Fruit fly (Drosophila melanogaster) whole organism, embryonic: ENCODE results near the gene Rok.

Experiments used
- Bdp1 ChIP-seq: fragments of 200-800 bp; sonication (Bioruptor generic); optimal IDR thresholded peaks from 3 replicates; lab custom pipeline; 2016; ENCODE audit warnings: missing biosample characterization, missing genetic modification characterization
- Blimp-1 ChIP-seq: fragments of 200-800 bp; sonication (Bioruptor generic); optimal IDR thresholded peaks from 3 replicates; lab custom pipeline; 2018; ENCODE audit warnings: missing biosample characterization, missing genetic modification characterization, mild to moderate bottlenecking, moderate library complexity, missing genetic modification reagents
- CG11085 ChIP-seq: fragments of 200-800 bp; sonication (Bioruptor generic); IDR thresholded peaks from 2 replicates; pipeline ENCODE4 v1.3.6; 2022; ENCODE audit warnings: missing biosample characterization, missing genetic modification characterization
- CG11247 ChIP-seq: fragments of 200-800 bp; sonication (Bioruptor generic); IDR thresholded peaks from 2 replicates; pipeline ENCODE4 v1.3.6; 2022; ENCODE audit warnings: missing biosample characterization, missing genetic modification characterization
- CG11504 ChIP-seq: fragments of 200-800 bp; sonication (Bioruptor generic); optimal IDR thresholded peaks from 3 replicates; lab custom pipeline; 2019; ENCODE audit warnings: missing biosample characterization, mild to moderate bottlenecking, missing genetic modification characterization, moderate library complexity
- CG11723 ChIP-seq: fragments of 200-800 bp; sonication (Bioruptor generic); optimal IDR thresholded peaks from 2 replicates; lab custom pipeline; 2017; ENCODE audit warnings: missing biosample characterization, mild to moderate bottlenecking, missing genetic modification characterization
- CG12769 ChIP-seq: fragments of 200-800 bp; sonication (Bioruptor generic); optimal IDR thresholded peaks from 2 replicates; lab custom pipeline; 2019; ENCODE audit warnings: missing biosample characterization, mild to moderate bottlenecking, missing genetic modification characterization, moderate library complexity
- CG15073 ChIP-seq: fragments of 200-800 bp; sonication (Bioruptor generic); optimal IDR thresholded peaks from 2 replicates; lab custom pipeline; 2016; ENCODE audit warnings: missing biosample characterization, missing genetic modification characterization
- CG1647 ChIP-seq: fragments of 200-800 bp; sonication (Bioruptor generic); optimal IDR thresholded peaks from 3 replicates; lab custom pipeline; 2016; ENCODE audit warnings: missing biosample characterization, missing genetic modification characterization
- CG16863 ChIP-seq: fragments of 200-800 bp; sonication (Bioruptor generic); optimal IDR thresholded peaks from 3 replicates; lab custom pipeline; 2016; ENCODE audit warnings: missing biosample characterization, missing genetic modification characterization
- CG17328 ChIP-seq: fragments of 200-800 bp; sonication (Bioruptor generic); IDR thresholded peaks from 2 replicates; pipeline ENCODE4 v1.3.6; 2022; ENCODE audit warnings: missing biosample characterization, missing genetic modification characterization
- CG17359 ChIP-seq: fragments of 200-800 bp; sonication (Bioruptor generic); optimal IDR thresholded peaks from 3 replicates; lab custom pipeline; 2018; ENCODE audit warnings: missing biosample characterization, mild to moderate bottlenecking, missing genetic modification characterization, moderate library complexity
- CG1792 ChIP-seq: fragments of 200-800 bp; sonication (Bioruptor generic); optimal IDR thresholded peaks from 2 replicates; lab custom pipeline; 2016; ENCODE audit warnings: missing biosample characterization, missing genetic modification characterization
- CG31224 ChIP-seq: fragments of 200-800 bp; sonication (Bioruptor generic); IDR thresholded peaks from 2 replicates; pipeline ENCODE4 v1.3.6; 2022; ENCODE audit warnings: missing biosample characterization, missing genetic modification characterization
- CG7839 ChIP-seq: fragments of 200-800 bp; sonication (Bioruptor generic); optimal IDR thresholded peaks from 3 replicates; lab custom pipeline; 2018; ENCODE audit warnings: missing biosample characterization, mild to moderate bottlenecking, missing genetic modification characterization, moderate library complexity
- CG9437 ChIP-seq: fragments of 200-800 bp; sonication (Bioruptor generic); optimal IDR thresholded peaks from 2 replicates; lab custom pipeline; 2018; ENCODE audit warnings: missing biosample characterization, mild to moderate bottlenecking, missing genetic modification characterization
- CG9797 ChIP-seq: fragments of 200-800 bp; sonication (Bioruptor generic); optimal IDR thresholded peaks from 3 replicates; lab custom pipeline; 2018; ENCODE audit warnings: missing biosample characterization, mild to moderate bottlenecking, missing genetic modification characterization
- CkIIα-i1 ChIP-seq: fragments of 200-800 bp; sonication (Bioruptor generic); IDR thresholded peaks from 2 replicates; pipeline ENCODE4 v1.3.6; 2022; ENCODE audit warnings: missing biosample characterization, missing genetic modification characterization
- ERR ChIP-seq: fragments of 200-800 bp; sonication (Bioruptor generic); optimal IDR thresholded peaks from 2 replicates; lab custom pipeline; 2016; ENCODE audit warnings: missing biosample characterization, missing genetic modification characterization
- H2.0 ChIP-seq: fragments of 200-800 bp; sonication (Bioruptor generic); IDR thresholded peaks from 2 replicates; pipeline ENCODE4 v1.3.6; 2022; ENCODE audit warnings: missing biosample characterization, missing genetic modification characterization
- HLH3B ChIP-seq: fragments of 200-800 bp; sonication (Bioruptor generic); IDR thresholded peaks from 2 replicates; pipeline ENCODE4 v1.3.6; 2022; ENCODE audit warnings: missing biosample characterization, missing genetic modification characterization
- HLH4C ChIP-seq: fragments of 200-800 bp; sonication (Bioruptor generic); IDR thresholded peaks from 3 replicates; pipeline ENCODE4 v1.3.6; 2022; ENCODE audit warnings: missing biosample characterization, missing genetic modification characterization; ENCODE audit not compliant: partially characterized antibody
- Hmx ChIP-seq: fragments of 200-800 bp; sonication (Bioruptor generic); optimal IDR thresholded peaks from 2 replicates; lab custom pipeline; 2016; ENCODE audit warnings: missing biosample characterization, missing genetic modification characterization
- Kr ChIP-seq: fragments of 200-800 bp; sonication (Bioruptor generic); optimal IDR thresholded peaks from 2 replicates; lab custom pipeline; 2017; ENCODE audit warnings: missing biosample characterization, mild to moderate bottlenecking, missing genetic modification characterization
- Med ChIP-seq: fragments of 200-800 bp; sonication (Bioruptor generic); peaks from one replicate; lab custom pipeline; 2016; ENCODE audit warnings: missing biosample characterization, missing genetic modification characterization, mild to moderate bottlenecking, inconsistent platforms, moderate library complexity
- Myb ChIP-seq: fragments of 200-800 bp; sonication (Bioruptor generic); optimal IDR thresholded peaks from 2 replicates; lab custom pipeline; 2016; ENCODE audit warnings: missing biosample characterization, missing genetic modification characterization
- NFAT ChIP-seq: fragments of 200-800 bp; sonication (Bioruptor generic); IDR thresholded peaks from 2 replicates; pipeline ENCODE4 v1.3.6; 2022; ENCODE audit warnings: missing biosample characterization, missing genetic modification characterization
- Side ChIP-seq: fragments of 200-800 bp; sonication (Bioruptor generic); optimal IDR thresholded peaks from 2 replicates; lab custom pipeline; 2016; ENCODE audit warnings: missing biosample characterization, missing genetic modification characterization
- Six4 ChIP-seq: fragments of 200-800 bp; sonication (Bioruptor generic); optimal IDR thresholded peaks from 2 replicates; lab custom pipeline; 2016; ENCODE audit warnings: missing biosample characterization, missing genetic modification characterization
- Ssrp ChIP-seq: fragments of 200-800 bp; sonication (Bioruptor generic); optimal IDR thresholded peaks from 2 replicates; lab custom pipeline; 2018; ENCODE audit warnings: missing biosample characterization, mild to moderate bottlenecking, missing genetic modification characterization, moderate library complexity
- Xrp1 ChIP-seq: fragments of 200-800 bp; sonication (Bioruptor generic); IDR thresholded peaks from 2 replicates; pipeline ENCODE4 v1.3.6; 2022; ENCODE audit warnings: missing biosample characterization, missing genetic modification characterization
- abd-A ChIP-seq: fragments of 200-800 bp; sonication (Bioruptor generic); optimal IDR thresholded peaks from 3 replicates; lab custom pipeline; 2019; ENCODE audit warnings: missing biosample characterization, mild to moderate bottlenecking, missing genetic modification characterization, moderate library complexity
- ato ChIP-seq: fragments of 200-800 bp; sonication (Bioruptor generic); IDR thresholded peaks from 2 replicates; pipeline ENCODE4 v1.3.6; 2022; ENCODE audit warnings: missing biosample characterization, missing genetic modification characterization; ENCODE audit not compliant: partially characterized antibody
- az2 ChIP-seq: fragments of 200-800 bp; sonication (Bioruptor generic); optimal IDR thresholded peaks from 3 replicates; lab custom pipeline; 2016; ENCODE audit warnings: missing biosample characterization, missing genetic modification characterization
- bowl ChIP-seq: fragments of 200-800 bp; sonication (Bioruptor generic); IDR thresholded peaks from 2 replicates; pipeline ENCODE4 v1.3.6; 2022; ENCODE audit warnings: missing biosample characterization, missing genetic modification characterization
- btn ChIP-seq: fragments of 200-800 bp; sonication (Bioruptor generic); optimal IDR thresholded peaks from 2 replicates; lab custom pipeline; 2016; ENCODE audit warnings: missing biosample characterization, missing genetic modification characterization
- caup ChIP-seq: fragments of 200-800 bp; sonication (Bioruptor generic); optimal IDR thresholded peaks from 3 replicates; lab custom pipeline; 2017; ENCODE audit warnings: missing biosample characterization, mild to moderate bottlenecking, missing genetic modification characterization, moderate library complexity; ENCODE audit not compliant: severe bottlenecking
- chinmo ChIP-seq: fragments of 200-800 bp; sonication (Bioruptor generic); IDR thresholded peaks from 4 replicates; pipeline ENCODE4 v1.3.6; 2022; ENCODE audit warnings: missing biosample characterization, missing genetic modification characterization; ENCODE audit not compliant: partially characterized antibody
- chm ChIP-seq: fragments of 200-800 bp; sonication (Bioruptor generic); IDR thresholded peaks from 2 replicates; pipeline ENCODE4 v1.3.6; 2022; ENCODE audit warnings: missing biosample characterization, missing genetic modification characterization
- crol ChIP-seq: fragments of 200-800 bp; sonication (Bioruptor generic); IDR thresholded peaks from 2 replicates; pipeline ENCODE4 v1.3.6; 2022; ENCODE audit warnings: missing biosample characterization, missing genetic modification characterization
- fd3F ChIP-seq: fragments of 200-800 bp; sonication (Bioruptor generic); optimal IDR thresholded peaks from 2 replicates; lab custom pipeline; 2018; ENCODE audit warnings: missing biosample characterization, mild to moderate bottlenecking, missing genetic modification characterization, moderate library complexity
- grau ChIP-seq: fragments of 200-800 bp; optimal IDR thresholded peaks from 3 replicates; lab custom pipeline; 2019; ENCODE audit warnings: missing biosample characterization, mild to moderate bottlenecking, missing genetic modification characterization, moderate library complexity
- lbe ChIP-seq: fragments of 200-800 bp; sonication (Bioruptor generic); optimal IDR thresholded peaks from 2 replicates; lab custom pipeline; 2016; ENCODE audit warnings: missing biosample characterization, mild to moderate bottlenecking, missing genetic modification characterization
- pho ChIP-seq: fragments of 200-800 bp; sonication (Bioruptor generic); optimal IDR thresholded peaks from 2 replicates; lab custom pipeline; 2016; ENCODE audit warnings: missing biosample characterization, missing genetic modification characterization
- sd ChIP-seq: fragments of 200-800 bp; sonication (Bioruptor generic); optimal IDR thresholded peaks from 3 replicates; lab custom pipeline; 2018; ENCODE audit warnings: missing biosample characterization, mild to moderate bottlenecking, missing genetic modification characterization, moderate library complexity
- seq ChIP-seq: fragments of 200-800 bp; sonication (Bioruptor generic); IDR thresholded peaks from 2 replicates; pipeline ENCODE4 v1.3.6; 2022; ENCODE audit warnings: missing biosample characterization, missing genetic modification characterization
- sob ChIP-seq: fragments of 200-800 bp; sonication (Bioruptor generic); IDR thresholded peaks from 2 replicates; pipeline ENCODE4 v1.3.6; 2022; ENCODE audit warnings: missing biosample characterization, missing genetic modification characterization
- tap ChIP-seq: fragments of 200-800 bp; optimal IDR thresholded peaks from 3 replicates; lab custom pipeline; 2019; ENCODE audit warnings: missing biosample characterization, mild to moderate bottlenecking, missing genetic modification characterization, moderate library complexity
- toy ChIP-seq: fragments of 200-800 bp; sonication (Bioruptor generic); IDR thresholded peaks from 2 replicates; pipeline ENCODE4 v1.3.6; 2022; ENCODE audit warnings: missing biosample characterization, missing genetic modification characterization
- vfl ChIP-seq: fragments of 200-800 bp; sonication (Bioruptor generic); optimal IDR thresholded peaks from 2 replicates; lab custom pipeline; 2016; ENCODE audit warnings: missing biosample characterization, missing genetic modification characterization

The Rok gene

DNA sequence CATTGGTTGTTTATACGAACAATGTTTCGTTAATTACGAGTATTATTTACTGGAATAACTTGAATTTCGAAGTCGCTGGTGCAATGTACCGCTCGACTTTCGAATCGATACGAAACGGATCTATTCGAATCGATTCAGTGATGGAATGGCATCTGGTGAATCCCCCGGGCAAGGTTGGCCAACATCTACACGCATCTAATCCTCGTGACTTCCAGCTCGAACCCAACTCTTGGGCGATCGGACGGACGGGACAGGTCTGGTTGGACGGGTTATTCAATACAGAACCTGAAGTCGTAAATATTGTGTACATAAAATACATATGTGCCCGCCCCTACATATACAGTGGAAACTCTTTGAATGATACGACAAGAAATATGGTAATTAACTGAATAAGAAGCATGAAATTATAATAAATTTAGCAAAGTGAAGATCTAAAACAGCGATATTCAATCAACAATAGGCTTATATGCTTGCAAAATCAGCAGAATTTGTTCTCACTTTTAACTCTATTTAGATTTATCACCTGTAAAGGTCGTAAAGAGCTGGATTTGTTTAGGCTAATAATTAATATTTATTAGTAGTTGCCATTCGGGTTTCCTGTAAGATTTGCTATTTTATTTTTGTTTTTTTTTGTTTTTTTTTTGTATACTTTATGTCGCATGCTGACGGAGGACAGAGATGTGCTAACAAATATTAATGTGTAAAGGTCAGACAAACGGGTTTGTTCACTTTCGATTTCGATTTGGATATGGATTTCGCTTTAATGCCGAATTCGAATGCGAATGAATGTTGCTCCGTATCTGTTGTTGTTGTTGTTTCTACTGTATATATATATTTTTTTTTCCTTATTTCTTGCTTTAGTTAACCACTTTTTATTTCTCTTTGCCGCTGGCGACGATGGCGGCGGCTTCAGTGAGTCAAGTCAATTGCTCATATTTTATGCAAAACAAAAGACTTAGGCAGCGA, 20.2 kb downstream of the Rok start:
- no peak for TF ChIP-seq CG11504 (tag; lab: Kevin White, UChicago)
- TF ChIP-seq Myb (GFP tag; lab: Kevin White, UChicago): no peak
- TF ChIP-seq CG12769 (tag; lab: Kevin White, UChicago): peak; percentile 87
- TF ChIP-seq CkIIα-i1 (GFP tag; lab: Robert Waterston, UW): no peak
- TF ChIP-seq Ssrp (tag; lab: Kevin White, UChicago): no peak
- TF ChIP-seq CG11723: no peak
- TF ChIP-seq ato (GFP tag; lab: Robert Waterston, UW): no peak
- TF ChIP-seq sd (tag; lab: Kevin White, UChicago): peak; percentile 13
- no peak for TF ChIP-seq CG31224 (GFP tag; lab: Robert Waterston, UW)
- TF ChIP-seq CG9797: no peak
- no peak for TF ChIP-seq CG7839 (tag; lab: Kevin White, UChicago)
- no peak for TF ChIP-seq Six4 (GFP tag; lab: Kevin White, UChicago)
- no peak for TF ChIP-seq CG17359 (tag; lab: Kevin White, UChicago)
- TF ChIP-seq Kr: no peak
- TF ChIP-seq fd3F: no peak
- TF ChIP-seq NFAT (GFP tag; lab: Robert Waterston, UW): no peak
- no peak for TF ChIP-seq CG1792 (GFP tag; lab: Kevin White, UChicago)
- no peak for TF ChIP-seq tap (tag; lab: Kevin White, UChicago)
- no peak for TF ChIP-seq H2.0 (GFP tag; lab: Robert Waterston, UW)
- TF ChIP-seq chm (GFP tag; lab: Robert Waterston, UW): no peak
- no peak for TF ChIP-seq lbe (GFP tag; lab: Kevin White, UChicago)
- TF ChIP-seq CG11247 (GFP tag; lab: Robert Waterston, UW): peak; percentile 40; the same call in 1 of the 2 replicates
- TF ChIP-seq btn (GFP tag; lab: Kevin White, UChicago): no peak
- TF ChIP-seq HLH4C (GFP tag; lab: Robert Waterston, UW): no peak
- no peak for TF ChIP-seq Hmx
- peak; percentile 72 for TF ChIP-seq grau (tag; lab: Kevin White, UChicago)
- TF ChIP-seq CG1647 (GFP tag; lab: Kevin White, UChicago): no peak
- peak; percentile 16 for TF ChIP-seq abd-A (tag; lab: Kevin White, UChicago)
- no peak for TF ChIP-seq az2 (GFP tag; lab: Kevin White, UChicago)
- TF ChIP-seq Med: peak; percentile 48
- TF ChIP-seq chinmo: 0 out of 4 replicates have a peak, but pooled peaks have one; percentile 36
- no peak for TF ChIP-seq CG15073 (GFP tag; lab: Kevin White, UChicago)
- TF ChIP-seq CG17328 (GFP tag; lab: Robert Waterston, UW): no peak
- no peak for TF ChIP-seq bowl
- TF ChIP-seq Bdp1: no peak
- no peak for TF ChIP-seq HLH3B
- TF ChIP-seq crol (GFP tag; lab: Robert Waterston, UW): no peak
- no peak for TF ChIP-seq vfl
- no peak for TF ChIP-seq sob (GFP tag; lab: Robert Waterston, UW)
- no peak for TF ChIP-seq ERR (GFP tag; lab: Kevin White, UChicago)
- peak; percentile 85 for TF ChIP-seq Blimp-1 (GFP tag; lab: Kevin White, UChicago)
- no peak for TF ChIP-seq seq (GFP tag; lab: Robert Waterston, UW)
- TF ChIP-seq Side (GFP tag; lab: Kevin White, UChicago): no peak
- no peak for TF ChIP-seq Xrp1 (GFP tag; lab: Robert Waterston, UW)
- no peak for TF ChIP-seq caup (GFP tag; lab: Kevin White, UChicago)
- TF ChIP-seq CG9437 (GFP tag; lab: Kevin White, UChicago): no peak
- TF ChIP-seq CG11085 (GFP tag; lab: Robert Waterston, UW): no peak
- TF ChIP-seq pho: no peak
- TF ChIP-seq toy (GFP tag; lab: Robert Waterston, UW): no peak
- TF ChIP-seq CG16863: no peak
